Worm (Caenorhabditis elegans): ENCODE data around the gene acs-21.

acs-21 gene

DNA sequence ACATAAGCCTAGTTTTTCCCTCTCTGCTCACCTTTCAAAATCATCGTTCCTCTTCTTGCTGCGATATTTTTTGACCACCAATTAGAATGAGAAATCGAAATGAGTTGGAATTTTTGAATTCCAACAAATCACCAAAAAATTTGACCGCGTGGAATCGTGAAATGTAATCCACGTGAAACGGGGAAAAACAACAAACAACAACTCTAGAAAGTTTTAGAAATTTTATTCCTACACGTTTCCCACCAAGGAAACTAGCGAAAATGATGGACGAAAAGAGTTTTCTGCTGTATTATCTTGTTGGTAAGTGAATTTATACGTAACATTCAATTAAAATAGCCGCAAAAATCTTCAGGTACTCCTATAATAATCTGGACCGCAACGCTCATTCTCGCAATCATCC, 49.6 kb downstream of the acs-21 start, which contains the start of the genes irld-3 and F02C9.1:
Gene irld-3, minus strand, starts transcription at position 101 of the 400 bp plus-strand sequence.
Gene F02C9.1, plus strand, starts transcription at position 216 of the 400 bp plus-strand sequence.
- TF ChIP-seq unc-62 (GFP tag; optimal IDR thresholded peaks at IDR 0.05): no peak

Measured in whole organism, dauer.